Fruit fly (Drosophila melanogaster): ENCODE measurements around the gene p38a.

DNA sequence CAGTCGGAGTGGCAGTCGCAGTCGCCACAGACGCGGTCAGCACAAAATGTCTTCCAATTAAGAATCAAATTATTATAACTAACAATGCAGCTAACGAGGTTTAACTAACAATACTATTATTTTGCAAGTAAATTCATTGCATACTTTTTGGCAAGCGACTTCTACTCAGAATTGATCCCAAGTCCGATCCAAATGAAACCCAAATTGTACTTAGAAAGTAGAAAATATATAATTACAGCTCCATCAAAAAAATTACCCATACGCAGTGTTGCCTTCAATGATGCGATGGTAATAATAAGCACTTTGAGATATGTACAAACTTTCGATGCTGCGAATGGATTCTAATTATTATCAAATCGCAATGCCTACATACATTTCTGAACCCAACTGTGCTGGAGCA, 8.3 kb downstream of the p38a start:
- TF ChIP-seq CkIIα-i1 (GFP tag; IDR thresholded peaks at IDR 0.05) (no peak), dmrt99B (tag; optimal IDR thresholded peaks at IDR 0.05) (no peak), Myb (GFP tag; optimal IDR thresholded peaks at IDR 0.05) (no peak), toy (GFP tag; IDR thresholded peaks at IDR 0.05) (no peak), CG11093 (GFP tag; IDR thresholded peaks at IDR 0.05) (no peak), CG8089 (GFP tag; optimal IDR thresholded peaks at IDR 0.05) (no peak), Hr39 (optimal IDR thresholded peaks at IDR 0.05) (no peak), CG4820 (GFP tag; optimal IDR thresholded peaks at IDR 0.05) (no peak), Awh (GFP tag; IDR thresholded peaks at IDR 0.05) (no peak), CG2875 (GFP tag; optimal IDR thresholded peaks at IDR 0.05) (no peak), CG4617 (GFP tag; optimal IDR thresholded peaks at IDR 0.05; ENCODE audit: borderline replicate concordance) (no peak), psq (GFP tag; optimal IDR thresholded peaks at IDR 0.05) (no peak)
